Fruit fly (Drosophila melanogaster) whole organism, wandering third instar larva: Measurements from ENCODE around the gene ppk23.

ENCODE experiments used
- Abd-B ChIP-seq: fragments of >200 bp; optimal IDR thresholded peaks from 2 replicates; lab custom pipeline; 2017; ENCODE audit warnings: missing biosample characterization, missing genetic modification characterization
- CG32264 ChIP-seq: fragments of 200-800 bp; sonication (Bioruptor generic); optimal IDR thresholded peaks from 2 replicates; lab custom pipeline; 2016; ENCODE audit warnings: missing biosample characterization, missing genetic modification characterization
- CG9705 ChIP-seq: fragments of 200-800 bp; sonication (Bioruptor generic); optimal IDR thresholded peaks from 2 replicates; lab custom pipeline; 2018; ENCODE audit warnings: missing biosample characterization, mild to moderate bottlenecking, missing genetic modification characterization
- CrebA ChIP-seq: fragments of 200-800 bp; sonication (Bioruptor generic); optimal IDR thresholded peaks from 2 replicates; lab custom pipeline; 2016; ENCODE audit warnings: missing biosample characterization, mild to moderate bottlenecking, missing genetic modification characterization, borderline replicate concordance
- Dfd ChIP-seq: fragments of >200 bp; optimal IDR thresholded peaks from 2 replicates; lab custom pipeline; 2017; ENCODE audit warnings: missing biosample characterization, missing genetic modification characterization
- Dif ChIP-seq: fragments of 200-275, 200-300 bp; sonication (Bioruptor generic); optimal IDR thresholded peaks from 2 replicates; lab custom pipeline; 2018; ENCODE audit warnings: missing biosample characterization, missing genetic modification characterization; ENCODE audit not compliant: partially characterized antibody
- GATAd ChIP-seq: sonication (Bioruptor generic); optimal IDR thresholded peaks from 2 replicates; lab custom pipeline; 2016; ENCODE audit warnings: missing biosample characterization, missing genetic modification characterization
- HLH106 ChIP-seq: fragments of 200-800 bp; optimal IDR thresholded peaks from 3 replicates; lab custom pipeline; 2019; ENCODE audit warnings: missing biosample characterization, mild to moderate bottlenecking, missing genetic modification characterization, moderate library complexity
- Hnf4 ChIP-seq: fragments of 200-800 bp; sonication (Bioruptor generic); optimal IDR thresholded peaks from 2 replicates; lab custom pipeline; 2016; ENCODE audit warnings: missing biosample characterization, mild to moderate bottlenecking, missing genetic modification characterization
- Hr78 ChIP-seq: fragments of >200 bp; optimal IDR thresholded peaks from 2 replicates; lab custom pipeline; 2017; ENCODE audit warnings: missing biosample characterization, missing genetic modification characterization
- Hr83 ChIP-seq: fragments of 200-300 bp; sonication (Bioruptor generic); optimal IDR thresholded peaks from 2 replicates; lab custom pipeline; 2016; ENCODE audit warnings: missing biosample characterization, mild to moderate bottlenecking, missing genetic modification characterization, moderate library complexity; ENCODE audit not compliant: poor library complexity, severe bottlenecking
- Jra ChIP-seq: sonication (Bioruptor generic); optimal IDR thresholded peaks from 2 replicates; lab custom pipeline; 2016; ENCODE audit warnings: missing biosample characterization, missing genetic modification characterization
- Mio ChIP-seq: sonication (Bioruptor generic); optimal IDR thresholded peaks from 2 replicates; lab custom pipeline; 2016; ENCODE audit warnings: missing biosample characterization, missing genetic modification characterization
- Myc ChIP-seq: fragments of >200 bp; optimal IDR thresholded peaks from 2 replicates; lab custom pipeline; 2017
- N ChIP-seq: fragments of >200 bp; optimal IDR thresholded peaks from 2 replicates; lab custom pipeline; 2018; ENCODE audit warnings: missing biosample characterization, missing external identifiers, missing genetic modification characterization
- OdsH ChIP-seq: fragments of 200-800 bp; sonication (Bioruptor generic); optimal IDR thresholded peaks from 2 replicates; lab custom pipeline; 2016; ENCODE audit warnings: missing biosample characterization, mild to moderate bottlenecking, missing genetic modification characterization
- Rel ChIP-seq, 2 experiments: fragments of 200-800 bp; sonication (Bioruptor generic) in 1 of 2; optimal IDR thresholded peaks; 2 replicates in 1 of 2; 3 replicates in 1 of 2; lab custom pipeline; 2016 to 2019; ENCODE audit warnings: mild to moderate bottlenecking in 2 of 2, missing biosample characterization in 2 of 2, missing genetic modification characterization in 2 of 2, moderate library complexity in 1 of 2
- Sp1 ChIP-seq: fragments of 200-800 bp; sonication (Bioruptor generic); optimal IDR thresholded peaks from 3 replicates; lab custom pipeline; 2019; ENCODE audit warnings: missing biosample characterization, mild to moderate bottlenecking, missing genetic modification characterization, moderate library complexity
- Vsx2 ChIP-seq: fragments of 200-300, 225-300 bp; sonication (Bioruptor generic); optimal IDR thresholded peaks from 2 replicates; lab custom pipeline; 2018; ENCODE audit warnings: missing biosample characterization, missing genetic modification characterization; ENCODE audit not compliant: partially characterized antibody
- br ChIP-seq: fragments of 200-800 bp; sonication (Bioruptor generic); optimal IDR thresholded peaks from 2 replicates; lab custom pipeline; 2016; ENCODE audit warnings: missing biosample characterization, missing genetic modification characterization
- brk ChIP-seq: fragments of 200-800 bp; sonication (Bioruptor generic); optimal IDR thresholded peaks from 2 replicates; lab custom pipeline; 2016; ENCODE audit warnings: missing biosample characterization, mild to moderate bottlenecking, missing genetic modification characterization
- dl ChIP-seq, 2 experiments: fragments of 175-275, 200-275 bp in 1 of 2; fragments of 200-275 bp in 1 of 2; sonication (Bioruptor generic); optimal IDR thresholded peaks; lab custom pipeline; 2018; ENCODE audit warnings: mild to moderate bottlenecking in 2 of 2, missing biosample characterization in 2 of 2, missing genetic modification characterization in 2 of 2, moderate library complexity in 2 of 2; ENCODE audit not compliant: partially characterized antibody in 2 of 2, insufficient read depth in 1 of 2
- dmrt93B ChIP-seq: fragments of 200-800 bp; sonication (Bioruptor generic); optimal IDR thresholded peaks from 2 replicates; lab custom pipeline; 2018; ENCODE audit warnings: missing biosample characterization, mild to moderate bottlenecking, missing genetic modification characterization
- dsf ChIP-seq: sonication (Bioruptor generic); optimal IDR thresholded peaks from 2 replicates; lab custom pipeline; 2016; ENCODE audit warnings: missing biosample characterization, missing genetic modification characterization, borderline replicate concordance
- ey ChIP-seq: fragments of 200-800 bp; sonication (Bioruptor generic); optimal IDR thresholded peaks from 2 replicates; lab custom pipeline; 2016; ENCODE audit warnings: missing biosample characterization, missing genetic modification characterization
- foxo ChIP-seq, 2 experiments: fragments of 200-800 bp; sonication (Bioruptor generic); optimal IDR thresholded peaks; 2 replicates in 1 of 2; 3 replicates in 1 of 2; lab custom pipeline; 2016 to 2017; ENCODE audit warnings: missing biosample characterization in 2 of 2, missing genetic modification characterization in 2 of 2
- fru ChIP-seq: fragments of 200-800 bp; sonication (Bioruptor generic); optimal IDR thresholded peaks from 3 replicates; lab custom pipeline; 2016; ENCODE audit warnings: missing biosample characterization, mild to moderate bottlenecking, missing genetic modification characterization
- h ChIP-seq: fragments of 200-800 bp; sonication (Bioruptor generic); optimal IDR thresholded peaks from 3 replicates; lab custom pipeline; 2016; ENCODE audit warnings: missing biosample characterization, mild to moderate bottlenecking, missing genetic modification characterization
- jim ChIP-seq: fragments of 175-275, 200-325 bp; sonication (Bioruptor generic); optimal IDR thresholded peaks from 2 replicates; lab custom pipeline; 2016; ENCODE audit warnings: missing biosample characterization, mild to moderate bottlenecking, missing genetic modification characterization
- lola ChIP-seq: fragments of >200 bp; optimal IDR thresholded peaks from 2 replicates; lab custom pipeline; 2017; ENCODE audit warnings: missing biosample characterization, missing genetic modification characterization
- pan ChIP-seq: fragments of >200 bp; optimal IDR thresholded peaks from 2 replicates; lab custom pipeline; 2017
- psq ChIP-seq: fragments of 200-800 bp; sonication (Bioruptor generic); optimal IDR thresholded peaks from 3 replicates; lab custom pipeline; 2017; ENCODE audit warnings: missing biosample characterization, mild to moderate bottlenecking, missing genetic modification characterization, moderate library complexity
- rgr ChIP-seq: fragments of 200-800 bp; sonication (Bioruptor generic); optimal IDR thresholded peaks from 3 replicates; lab custom pipeline; 2016; ENCODE audit warnings: missing biosample characterization, mild to moderate bottlenecking, missing genetic modification characterization
- sage ChIP-seq: fragments of 200-800 bp; sonication (Bioruptor generic); optimal IDR thresholded peaks from 2 replicates; lab custom pipeline; 2016; ENCODE audit warnings: missing biosample characterization, mild to moderate bottlenecking, missing genetic modification characterization
- sv ChIP-seq: fragments of 200-800 bp; sonication (Bioruptor generic); optimal IDR thresholded peaks from 3 replicates; lab custom pipeline; 2016; ENCODE audit warnings: missing biosample characterization, missing genetic modification characterization
- tai ChIP-seq: sonication (Bioruptor generic); optimal IDR thresholded peaks from 2 replicates; lab custom pipeline; 2016; ENCODE audit warnings: missing biosample characterization, missing genetic modification characterization
- usp ChIP-seq: fragments of >200 bp; optimal IDR thresholded peaks from 2 replicates; lab custom pipeline; 2017; ENCODE audit warnings: missing biosample characterization, missing genetic modification characterization
- woc ChIP-seq: sonication (Bioruptor generic); optimal IDR thresholded peaks from 2 replicates; lab custom pipeline; 2016; ENCODE audit warnings: missing biosample characterization, mild to moderate bottlenecking, missing genetic modification characterization

ppk23 gene

DNA sequence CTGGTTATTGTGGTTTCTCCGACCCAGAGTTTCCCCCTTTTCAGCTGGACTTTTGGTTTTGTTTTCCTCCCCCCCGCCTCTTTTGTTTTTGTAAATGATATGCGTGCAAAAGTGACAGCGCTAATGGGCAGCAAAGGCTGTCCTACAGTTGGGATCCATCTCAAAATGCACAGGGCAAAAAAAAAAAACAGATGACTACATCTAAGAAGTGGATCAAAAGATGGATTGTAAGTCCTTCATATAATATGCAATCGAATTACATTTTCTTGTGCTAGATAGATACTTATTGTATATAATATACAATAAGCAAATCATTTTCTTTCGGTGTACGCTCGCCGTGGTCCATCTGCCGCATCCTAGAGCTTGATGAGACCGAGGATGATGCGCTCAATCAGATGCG, 26.3 kb downstream of the ppk23 start:
- TF ChIP-seq fru (GFP tag; lab: Kevin White, UChicago) = no peak
- no peak for TF ChIP-seq CG9705 (GFP tag; lab: Kevin White, UChicago)
- no peak for TF ChIP-seq lola
- TF ChIP-seq Dif = no peak
- no peak for TF ChIP-seq Dfd (GFP tag; lab: Kevin White, UChicago)
- no peak for TF ChIP-seq br
- TF ChIP-seq CrebA (GFP tag; lab: Kevin White, UChicago) = no peak
- no peak for TF ChIP-seq foxo (GFP tag; optimal IDR thresholded peaks at IDR 0.05; lab: Kevin White, UChicago)
- TF ChIP-seq woc (GFP tag; lab: Kevin White, UChicago) = no peak
- no peak for TF ChIP-seq brk (GFP tag; lab: Kevin White, UChicago)
- no peak for TF ChIP-seq dl (GFP tag; optimal IDR thresholded peaks at IDR 0.05; lab: Kevin White, UChicago; ENCODE audit: insufficient read depth in 1 of 2, partially characterized antibody in 2 of 2)
- no peak for TF ChIP-seq Myc (lab: Kevin White, UChicago)
- no peak for TF ChIP-seq Rel (GFP tag; optimal IDR thresholded peaks at IDR 0.05; lab: Kevin White, UChicago)
- TF ChIP-seq Rel (tag; optimal IDR thresholded peaks at IDR 0.05; lab: Kevin White, UChicago) = no peak
- TF ChIP-seq HLH106 = no peak
- no peak for TF ChIP-seq Hnf4 (GFP tag; lab: Kevin White, UChicago)
- TF ChIP-seq usp (GFP tag; lab: Kevin White, UChicago) = no peak
- TF ChIP-seq sv (GFP tag; lab: Kevin White, UChicago) = no peak

DNA sequence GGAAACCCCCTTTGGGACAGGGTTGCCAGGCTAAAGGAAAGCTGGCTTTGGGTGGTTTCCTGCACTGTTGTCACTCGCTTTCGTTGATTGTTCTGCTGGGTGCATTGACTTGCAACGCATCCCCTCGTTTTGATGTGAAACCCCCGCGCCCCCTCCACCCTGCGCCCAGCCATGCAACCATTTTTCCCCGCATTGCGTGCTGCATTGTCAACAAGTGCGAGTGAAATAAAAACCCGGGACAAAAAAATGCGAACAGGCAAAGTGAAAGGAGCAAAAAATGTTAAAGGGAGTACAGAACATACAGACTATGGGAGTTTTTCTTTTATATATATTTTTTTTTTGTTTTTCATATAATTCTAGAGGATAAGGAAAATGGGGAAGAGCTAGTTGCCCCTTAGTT, 30.6 kb downstream of the ppk23 start:
- no peak for TF ChIP-seq jim
- no peak for TF ChIP-seq OdsH (GFP tag; lab: Kevin White, UChicago)
- no peak for TF ChIP-seq Mio (GFP tag; lab: Kevin White, UChicago)
- no peak for TF ChIP-seq rgr (GFP tag; lab: Kevin White, UChicago)
- no peak for TF ChIP-seq fru (GFP tag; lab: Kevin White, UChicago)
- no peak for TF ChIP-seq Jra (GFP tag; lab: Kevin White, UChicago)
- TF ChIP-seq dmrt93B (GFP tag; lab: Kevin White, UChicago) = no peak
- no peak for TF ChIP-seq h (GFP tag; lab: Kevin White, UChicago)
- no peak for TF ChIP-seq HLH106
- TF ChIP-seq brk (GFP tag; lab: Kevin White, UChicago) = no peak
- no peak for TF ChIP-seq Rel (GFP tag; optimal IDR thresholded peaks at IDR 0.05; lab: Kevin White, UChicago)
- no peak for TF ChIP-seq Rel (tag; optimal IDR thresholded peaks at IDR 0.05; lab: Kevin White, UChicago)
- TF ChIP-seq Sp1 (GFP tag; lab: Kevin White, UChicago) = no peak
- no peak for TF ChIP-seq CG32264 (GFP tag; lab: Kevin White, UChicago)
- TF ChIP-seq psq (GFP tag; lab: Kevin White, UChicago) = no peak
- no peak for TF ChIP-seq CrebA (GFP tag; lab: Kevin White, UChicago)
- no peak for TF ChIP-seq foxo (GFP tag; optimal IDR thresholded peaks at IDR 0.05; lab: Kevin White, UChicago)

DNA sequence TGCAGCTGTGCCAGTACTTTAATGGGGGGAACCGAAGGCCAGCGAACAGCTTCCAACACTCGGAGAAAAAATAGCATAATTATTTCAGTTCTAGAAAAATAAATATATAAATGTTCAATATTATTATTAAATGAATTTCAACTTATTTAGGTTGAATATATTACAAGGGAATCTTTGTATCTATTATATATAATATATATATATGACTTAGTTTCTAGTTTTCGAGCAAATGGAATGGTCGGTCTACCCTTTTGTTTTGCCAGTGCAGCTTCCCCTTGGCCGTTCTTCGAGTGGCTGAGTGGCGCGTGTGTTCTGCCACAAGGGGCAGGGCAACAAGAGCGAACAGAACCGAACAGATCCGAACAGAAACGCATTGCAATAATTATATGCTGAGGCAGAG, 31.8 kb downstream of the ppk23 start:
- TF ChIP-seq Vsx2 (no peak), dl (GFP tag; optimal IDR thresholded peaks at IDR 0.05; lab: Kevin White, UChicago; ENCODE audit: insufficient read depth in 1 of 2, partially characterized antibody in 2 of 2) (no peak), Hr83 (GFP tag; lab: Kevin White, UChicago) (no peak), fru (GFP tag; lab: Kevin White, UChicago) (no peak), tai (GFP tag; lab: Kevin White, UChicago) (no peak), Sp1 (GFP tag; lab: Kevin White, UChicago) (peak; percentile 53), dsf (GFP tag; lab: Kevin White, UChicago) (no peak), rgr (GFP tag; lab: Kevin White, UChicago) (peak; percentile 1), Rel (GFP tag; optimal IDR thresholded peaks at IDR 0.05; lab: Kevin White, UChicago) (no peak), Rel (tag; optimal IDR thresholded peaks at IDR 0.05; lab: Kevin White, UChicago) (no peak), Hr78 (no peak), jim (no peak), Abd-B (GFP tag; lab: Kevin White, UChicago) (no peak), OdsH (GFP tag; lab: Kevin White, UChicago) (peak; percentile 4), woc (GFP tag; lab: Kevin White, UChicago) (no peak), CrebA (GFP tag; lab: Kevin White, UChicago) (no peak), CG32264 (GFP tag; lab: Kevin White, UChicago) (no peak), ey (GFP tag; lab: Kevin White, UChicago) (no peak), sage (GFP tag; lab: Kevin White, UChicago) (no peak), Hnf4 (GFP tag; lab: Kevin White, UChicago) (no peak), HLH106 (peak; percentile 43), psq (GFP tag; lab: Kevin White, UChicago) (peak; percentile 17), GATAd (GFP tag; lab: Kevin White, UChicago) (no peak), foxo (GFP tag; optimal IDR thresholded peaks at IDR 0.05; lab: Kevin White, UChicago) (peak in 1 of 2 experiments; percentile 31), Mio (GFP tag; lab: Kevin White, UChicago) (no peak), h (GFP tag; lab: Kevin White, UChicago) (no peak), br (no peak), CG9705 (GFP tag; lab: Kevin White, UChicago) (no peak), Dfd (GFP tag; lab: Kevin White, UChicago) (no peak), Myc (lab: Kevin White, UChicago) (no peak), N (GFP tag; lab: Kevin White, UChicago) (no peak), dmrt93B (GFP tag; lab: Kevin White, UChicago) (no peak), pan (no peak), sv (GFP tag; lab: Kevin White, UChicago) (no peak)
